Fruit fly (Drosophila melanogaster) whole organism, embryonic: ENCODE results near the gene CG32537.

ENCODE experiments used
- Adf1 ChIP-seq: fragments of 200-800 bp; sonication (Bioruptor generic); IDR thresholded peaks from 2 replicates; pipeline ENCODE4 v1.3.6; 2022; ENCODE audit warnings: missing biosample characterization, missing genetic modification characterization
- BEAF-32 ChIP-seq: fragments of 200-800 bp; sonication (Bioruptor generic); optimal IDR thresholded peaks from 3 replicates; lab custom pipeline; 2017; ENCODE audit warnings: missing biosample characterization, missing genetic modification characterization, mild to moderate bottlenecking, moderate library complexity, missing genetic modification reagents
- CG11504 ChIP-seq: fragments of 200-800 bp; sonication (Bioruptor generic); optimal IDR thresholded peaks from 3 replicates; lab custom pipeline; 2019; ENCODE audit warnings: missing biosample characterization, mild to moderate bottlenecking, missing genetic modification characterization, moderate library complexity
- CG14710 ChIP-seq: fragments of 200-800 bp; sonication (Bioruptor generic); optimal IDR thresholded peaks from 3 replicates; lab custom pipeline; 2019; ENCODE audit warnings: missing biosample characterization, mild to moderate bottlenecking, missing genetic modification characterization, moderate library complexity
- CG15514 ChIP-seq: fragments of 200-800 bp; sonication (Bioruptor generic); optimal IDR thresholded peaks from 3 replicates; lab custom pipeline; 2017; ENCODE audit warnings: missing biosample characterization, missing genetic modification characterization, mild to moderate bottlenecking, moderate library complexity, missing genetic modification reagents
- CG16813 ChIP-seq: fragments of 200-800 bp; sonication (Bioruptor generic); IDR thresholded peaks from 3 replicates; pipeline ENCODE4 v1.3.6; 2022; ENCODE audit warnings: missing biosample characterization, missing genetic modification characterization; ENCODE audit not compliant: partially characterized antibody
- CG17328 ChIP-seq: fragments of 200-800 bp; sonication (Bioruptor generic); IDR thresholded peaks from 2 replicates; pipeline ENCODE4 v1.3.6; 2022; ENCODE audit warnings: missing biosample characterization, missing genetic modification characterization
- CG2712 ChIP-seq: fragments of 200-800 bp; optimal IDR thresholded peaks from 3 replicates; lab custom pipeline; 2019; ENCODE audit warnings: missing biosample characterization, mild to moderate bottlenecking, missing genetic modification characterization, moderate library complexity
- CG34224 ChIP-seq: fragments of 200-800 bp; sonication (Bioruptor generic); IDR thresholded peaks from 3 replicates; pipeline ENCODE4 v1.3.6; 2022; ENCODE audit warnings: missing biosample characterization, missing genetic modification characterization; ENCODE audit not compliant: partially characterized antibody
- CG34422 ChIP-seq: fragments of 200-800 bp; sonication (Bioruptor generic); IDR thresholded peaks from 3 replicates; pipeline ENCODE4 v1.3.6; 2022; ENCODE audit warnings: missing biosample characterization, missing genetic modification characterization
- CG3995 ChIP-seq: fragments of 200-800 bp; sonication (Bioruptor generic); optimal IDR thresholded peaks from 3 replicates; lab custom pipeline; 2016; ENCODE audit warnings: missing biosample characterization, missing genetic modification characterization
- CG4617 ChIP-seq: fragments of 200-800 bp; sonication (Bioruptor generic); optimal IDR thresholded peaks from 3 replicates; lab custom pipeline; 2016; ENCODE audit warnings: missing biosample characterization, missing genetic modification characterization, borderline replicate concordance
- CG5180 ChIP-seq: fragments of 200-800 bp; sonication (Bioruptor generic); optimal IDR thresholded peaks from 3 replicates; lab custom pipeline; 2017; ENCODE audit warnings: missing biosample characterization, missing genetic modification characterization, mild to moderate bottlenecking, moderate library complexity, missing genetic modification reagents
- CG5245 ChIP-seq: fragments of 200-800 bp; sonication (Bioruptor generic); optimal IDR thresholded peaks from 3 replicates; lab custom pipeline; 2016; ENCODE audit warnings: missing biosample characterization, missing genetic modification characterization
- CG6175 ChIP-seq: fragments of 200-800 bp; sonication (Bioruptor generic); IDR thresholded peaks from 3 replicates; pipeline ENCODE4 v1.3.6; 2022; ENCODE audit warnings: missing biosample characterization, missing genetic modification characterization
- CG9797 ChIP-seq: fragments of 200-800 bp; sonication (Bioruptor generic); optimal IDR thresholded peaks from 3 replicates; lab custom pipeline; 2018; ENCODE audit warnings: missing biosample characterization, mild to moderate bottlenecking, missing genetic modification characterization
- CG9817 ChIP-seq: fragments of 200-800 bp; sonication (Bioruptor generic); optimal IDR thresholded peaks from 2 replicates; lab custom pipeline; 2018; ENCODE audit warnings: missing biosample characterization, mild to moderate bottlenecking, missing genetic modification characterization, moderate library complexity
- CHES-1-like ChIP-seq: fragments of 200-800 bp; sonication (Bioruptor generic); optimal IDR thresholded peaks from 2 replicates; lab custom pipeline; 2016; ENCODE audit warnings: missing biosample characterization, missing genetic modification characterization
- Dp ChIP-seq: fragments of 200-800 bp; sonication (Bioruptor generic); optimal IDR thresholded peaks from 2 replicates; lab custom pipeline; 2018; ENCODE audit warnings: missing biosample characterization, mild to moderate bottlenecking, missing genetic modification characterization, moderate library complexity
- E2f2 ChIP-seq: fragments of 200-800 bp; sonication (Bioruptor generic); IDR thresholded peaks from 2 replicates; pipeline ENCODE4 v1.3.6; 2022; ENCODE audit warnings: missing biosample characterization, missing genetic modification characterization
- Elba2 ChIP-seq: fragments of 200-800 bp; sonication (Bioruptor generic); optimal IDR thresholded peaks from 3 replicates; lab custom pipeline; 2016; ENCODE audit warnings: missing biosample characterization, missing genetic modification characterization
- Lhr ChIP-seq: fragments of 200-800 bp; sonication (Bioruptor generic); optimal IDR thresholded peaks from 3 replicates; lab custom pipeline; 2017; ENCODE audit warnings: mild to moderate bottlenecking, missing biosample characterization, missing genetic modification reagents, missing genetic modification characterization
- MBD-R2 ChIP-seq: fragments of 200-800 bp; sonication (Bioruptor generic); IDR thresholded peaks from 2 replicates; pipeline ENCODE4 v1.3.6; 2022; ENCODE audit warnings: missing biosample characterization, missing genetic modification characterization
- MESR4 ChIP-seq: fragments of 200-800 bp; sonication (Bioruptor generic); optimal IDR thresholded peaks from 2 replicates; lab custom pipeline; 2018; ENCODE audit warnings: missing biosample characterization, mild to moderate bottlenecking, missing genetic modification characterization, moderate library complexity
- Med ChIP-seq: fragments of 200-800 bp; sonication (Bioruptor generic); peaks from one replicate; lab custom pipeline; 2016; ENCODE audit warnings: missing biosample characterization, missing genetic modification characterization, mild to moderate bottlenecking, inconsistent platforms, moderate library complexity
- Mrtf ChIP-seq: fragments of 200-800 bp; sonication (Bioruptor generic); IDR thresholded peaks from 3 replicates; pipeline ENCODE4 v1.3.6; 2022; ENCODE audit warnings: missing biosample characterization, missing genetic modification characterization
- Myb ChIP-seq: fragments of 200-800 bp; sonication (Bioruptor generic); optimal IDR thresholded peaks from 2 replicates; lab custom pipeline; 2016; ENCODE audit warnings: missing biosample characterization, missing genetic modification characterization
- Neu2 ChIP-seq: fragments of 200-800 bp; sonication (Bioruptor generic); optimal IDR thresholded peaks from 3 replicates; lab custom pipeline; 2016; ENCODE audit warnings: missing biosample characterization, missing genetic modification characterization, borderline replicate concordance
- Tbp ChIP-seq: fragments of >200 bp; optimal IDR thresholded peaks from 2 replicates; lab custom pipeline; 2018; ENCODE audit warnings: missing biosample characterization, missing genetic modification characterization
- ara ChIP-seq: fragments of 200-800 bp; sonication (Bioruptor generic); IDR thresholded peaks from 2 replicates; pipeline ENCODE4 v1.3.6; 2022; ENCODE audit warnings: missing biosample characterization, missing genetic modification characterization
- fru ChIP-seq: fragments of >200 bp; optimal IDR thresholded peaks from 2 replicates; lab custom pipeline; 2017
- gfzf ChIP-seq: fragments of 200-800 bp; sonication (Bioruptor generic); optimal IDR thresholded peaks from 2 replicates; lab custom pipeline; 2016; ENCODE audit warnings: missing biosample characterization, mild to moderate bottlenecking, missing genetic modification characterization, moderate library complexity
- phol ChIP-seq: fragments of 200-800 bp; sonication (Bioruptor generic); optimal IDR thresholded peaks from 3 replicates; lab custom pipeline; 2018; ENCODE audit warnings: missing biosample characterization, mild to moderate bottlenecking, missing genetic modification characterization, moderate library complexity
- pita ChIP-seq: fragments of 200-800 bp; sonication (Bioruptor generic); optimal IDR thresholded peaks from 2 replicates; lab custom pipeline; 2017; ENCODE audit warnings: missing biosample characterization, mild to moderate bottlenecking, missing genetic modification characterization
- pum ChIP-seq: fragments of 200-800 bp; sonication (Bioruptor generic); optimal IDR thresholded peaks from 2 replicates; lab custom pipeline; 2016; ENCODE audit warnings: missing biosample characterization, missing genetic modification characterization
- pzg ChIP-seq: fragments of 200-800 bp; sonication (Bioruptor generic); optimal IDR thresholded peaks from 3 replicates; lab custom pipeline; 2018; ENCODE audit warnings: missing biosample characterization, mild to moderate bottlenecking, missing genetic modification characterization, moderate library complexity
- repo ChIP-seq: fragments of 200-800 bp; sonication (Bioruptor generic); optimal IDR thresholded peaks from 2 replicates; lab custom pipeline; 2016; ENCODE audit warnings: missing biosample characterization, missing genetic modification characterization
- row ChIP-seq: fragments of 200-800 bp; sonication (Bioruptor generic); IDR thresholded peaks from 3 replicates; pipeline ENCODE4 v1.3.6; 2022; ENCODE audit warnings: missing biosample characterization, missing genetic modification characterization
- run ChIP-seq: fragments of 200-800 bp; sonication (Bioruptor generic); optimal IDR thresholded peaks from 3 replicates; lab custom pipeline; 2018; ENCODE audit warnings: missing biosample characterization, mild to moderate bottlenecking, missing genetic modification characterization
- sens ChIP-seq: fragments of 200-800 bp; sonication (Bioruptor generic); peaks from one replicate; lab custom pipeline; 2016; ENCODE audit warnings: missing biosample characterization, missing genetic modification characterization
- sens-2 ChIP-seq: fragments of 200-800 bp; sonication (Bioruptor generic); IDR thresholded peaks from 2 replicates; pipeline ENCODE4 v1.3.6; 2022; ENCODE audit warnings: missing biosample characterization, missing genetic modification characterization
- slou ChIP-seq: fragments of 200-800 bp; sonication (Bioruptor generic); optimal IDR thresholded peaks from 3 replicates; lab custom pipeline; 2016; ENCODE audit warnings: missing biosample characterization, missing genetic modification characterization
- sr ChIP-seq: fragments of 200-800 bp; sonication (Bioruptor generic); IDR thresholded peaks from 3 replicates; pipeline ENCODE4 v1.3.6; 2022; ENCODE audit warnings: missing biosample characterization, missing genetic modification characterization
- tll ChIP-seq, 2 experiments: fragments of 200-800 bp in 1 of 2; fragments of >200 bp in 1 of 2; sonication (Bioruptor generic) in 1 of 2; optimal IDR thresholded peaks; 2 replicates each; lab custom pipeline; 2017 to 2019; ENCODE audit warnings: missing biosample characterization in 2 of 2, missing genetic modification characterization in 2 of 2, mild to moderate bottlenecking in 1 of 2, moderate library complexity in 1 of 2
- trem ChIP-seq: fragments of 200-800 bp; optimal IDR thresholded peaks from 3 replicates; lab custom pipeline; 2019; ENCODE audit warnings: missing biosample characterization, mild to moderate bottlenecking, missing genetic modification characterization, moderate library complexity
- trh ChIP-seq: fragments of 200-800 bp; sonication (Bioruptor generic); optimal IDR thresholded peaks from 2 replicates; lab custom pipeline; 2016; ENCODE audit warnings: missing biosample characterization, missing genetic modification characterization
- unc-4 ChIP-seq: fragments of 200-800 bp; sonication (Bioruptor generic); IDR thresholded peaks from 2 replicates; pipeline ENCODE4 v1.3.6; 2022; ENCODE audit warnings: missing biosample characterization, missing genetic modification characterization; ENCODE audit not compliant: partially characterized antibody
- wor ChIP-seq: fragments of 200-800 bp; sonication (Bioruptor generic); IDR thresholded peaks from 2 replicates; pipeline ENCODE4 v1.3.6; 2022; ENCODE audit warnings: missing biosample characterization, missing genetic modification characterization
- z ChIP-seq: fragments of 200-800 bp; sonication (Bioruptor generic); IDR thresholded peaks from 3 replicates; pipeline ENCODE4 v1.3.6; 2022; ENCODE audit warnings: missing biosample characterization, missing genetic modification characterization
- zfh2 ChIP-seq: fragments of 200-800 bp; sonication (Bioruptor generic); optimal IDR thresholded peaks from 2 replicates; lab custom pipeline; 2016; ENCODE audit warnings: missing biosample characterization, missing genetic modification characterization

CG32537 gene

dm6 chrX:19276489-19277117 lies at the start of gene CG32537, which contains the start of gene CG32536:
Gene CG32537, minus strand, starts transcription at chrX:19276539.
Gene CG32536, minus strand, starts transcription at chrX:19276898.
- TF ChIP-seq Lhr (peak; percentile 1), Mrtf (GFP tag; lab: Robert Waterston, UW) (no peak), run (no peak), BEAF-32 (peak; percentile 6), sens (GFP tag; lab: Kevin White, UChicago) (peak; percentile 45), sens-2 (no peak), tll (GFP tag; optimal IDR thresholded peaks at IDR 0.05; lab: Kevin White, UChicago) (no peak), Tbp (no peak), CG5180 (GFP tag; lab: Kevin White, UChicago) (no peak), Dp (peak; percentile 47), Myb (GFP tag; lab: Kevin White, UChicago) (peak; percentile 89), CG14710 (tag; lab: Kevin White, UChicago) (peak; percentile 4), gfzf (GFP tag; lab: Kevin White, UChicago) (peak; percentile 73), Med (peak; percentile 66), row (GFP tag; lab: Robert Waterston, UW) (0 out of 3 replicates have a peak, but pooled peaks have one; percentile 17), zfh2 (GFP tag; lab: Kevin White, UChicago) (no peak), MBD-R2 (GFP tag; lab: Robert Waterston, UW) (peak; percentile 67), CG34422 (0 out of 3 replicates have a peak, but pooled peaks have one; percentile 38), CG2712 (tag; lab: Kevin White, UChicago) (peak; percentile 1), phol (peak; percentile 17), ara (GFP tag; lab: Robert Waterston, UW) (0 out of 2 replicates have a peak, but pooled peaks have one; percentile 22), wor (GFP tag; lab: Robert Waterston, UW) (no peak), Neu2 (GFP tag; lab: Kevin White, UChicago) (no peak), slou (GFP tag; lab: Kevin White, UChicago) (no peak), CG3995 (peak; percentile 97), CHES-1-like (no peak), unc-4 (no peak), trh (GFP tag; lab: Kevin White, UChicago) (no peak), fru (lab: Kevin White, UChicago) (no peak), trem (peak; percentile 24), CG9797 (GFP tag; lab: Kevin White, UChicago) (peak; percentile 65), MESR4 (GFP tag; lab: Kevin White, UChicago) (peak; percentile 72), repo (GFP tag; lab: Kevin White, UChicago) (no peak), CG15514 (GFP tag; lab: Kevin White, UChicago) (peak; percentile 26), CG4617 (GFP tag; lab: Kevin White, UChicago) (peak; percentile 21), pzg (GFP tag; lab: Kevin White, UChicago) (peak; percentile 53), Adf1 (GFP tag; lab: Robert Waterston, UW) (no peak), E2f2 (GFP tag; lab: Robert Waterston, UW) (peak; percentile 53)

- TF ChIP-seq z (GFP tag; lab: Robert Waterston, UW) (no peak), CG9817 (tag; lab: Kevin White, UChicago) (no peak), pum (GFP tag; lab: Kevin White, UChicago) (no peak), CG34224 (GFP tag; lab: Robert Waterston, UW) (no peak), Lhr (peak; percentile 28), pita (peak; percentile 7), CG5245 (GFP tag; lab: Kevin White, UChicago) (peak; percentile 14), sr (no peak), CG16813 (GFP tag; lab: Robert Waterston, UW) (no peak), Elba2 (GFP tag; lab: Kevin White, UChicago) (no peak), CG11504 (tag; lab: Kevin White, UChicago) (peak; percentile 7), CG6175 (GFP tag; lab: Robert Waterston, UW) (no peak), CG17328 (GFP tag; lab: Robert Waterston, UW) (no peak)
These were observed 49.6 kb upstream of the CG32537 start for dm6 chrX:19325729-19326473.
